Fruit fly (Drosophila melanogaster) whole organism, adult: ENCODE measurements around the gene Unc-76.

Source experiments
- CG14711 ChIP-seq: fragments of 200-800 bp; sonication (Bioruptor generic); optimal IDR thresholded peaks from 2 replicates; lab custom pipeline; 2018; ENCODE audit warnings: missing biosample characterization, mild to moderate bottlenecking, missing genetic modification characterization, moderate library complexity
- cnc ChIP-seq, 2 experiments: fragments of >200 bp; optimal IDR thresholded peaks; 2 replicates each; lab custom pipeline; 2017
- tj ChIP-seq: fragments of 200-800 bp; sonication (Bioruptor generic); optimal IDR thresholded peaks from 3 replicates; lab custom pipeline; 2017; ENCODE audit warnings: missing biosample characterization, mild to moderate bottlenecking, missing genetic modification characterization, moderate library complexity

DNA sequence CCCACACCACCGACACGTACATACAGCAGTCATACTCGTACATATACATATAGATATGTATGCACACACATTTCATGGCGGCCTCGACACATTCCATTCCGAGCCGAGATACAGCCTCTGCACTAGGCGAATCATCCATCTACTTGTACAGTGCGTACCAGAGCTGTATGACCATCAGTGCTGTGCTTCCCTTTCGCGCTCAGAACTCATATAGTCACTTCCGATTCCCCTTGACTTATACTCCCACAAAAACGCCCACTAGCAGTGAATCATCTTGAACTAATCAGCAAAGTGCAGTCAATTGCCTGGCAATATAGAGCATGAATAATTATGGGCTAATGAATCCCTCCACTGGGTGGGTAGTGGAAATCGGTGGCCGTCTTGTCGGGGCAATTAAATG lies 9.4 kb downstream of the Unc-76 start:
- TF ChIP-seq CG14711 (tag; lab: Kevin White, UChicago) (no peak), tj (GFP tag; lab: Kevin White, UChicago) (no peak), cnc (optimal IDR thresholded peaks at IDR 0.05; lab: Kevin White, UChicago) (no peak)
